Fruit fly (Drosophila melanogaster) whole organism, embryonic: ENCODE results near the gene CG5934.

ENCODE experiments used
- CG10979 ChIP-seq: fragments of 200-800 bp; sonication (Bioruptor generic); optimal IDR thresholded peaks from 2 replicates; lab custom pipeline; 2018; ENCODE audit warnings: missing biosample characterization, mild to moderate bottlenecking, missing genetic modification characterization, moderate library complexity
- CG11723 ChIP-seq: fragments of 200-800 bp; sonication (Bioruptor generic); optimal IDR thresholded peaks from 2 replicates; lab custom pipeline; 2017; ENCODE audit warnings: missing biosample characterization, mild to moderate bottlenecking, missing genetic modification characterization
- CG12659 ChIP-seq: fragments of 200-800 bp; sonication (Bioruptor generic); optimal IDR thresholded peaks from 3 replicates; lab custom pipeline; 2017; ENCODE audit warnings: mild to moderate bottlenecking, missing biosample characterization, missing genetic modification reagents, missing genetic modification characterization
- CG12942 ChIP-seq: fragments of 200-800 bp; sonication (Bioruptor generic); optimal IDR thresholded peaks from 3 replicates; lab custom pipeline; 2016; ENCODE audit warnings: missing biosample characterization, missing genetic modification characterization
- CG1603 ChIP-seq: fragments of 200-800 bp; sonication (Bioruptor generic); optimal IDR thresholded peaks from 2 replicates; lab custom pipeline; 2019; ENCODE audit warnings: missing biosample characterization, mild to moderate bottlenecking, missing genetic modification characterization, moderate library complexity
- CG16813 ChIP-seq: fragments of 200-800 bp; sonication (Bioruptor generic); IDR thresholded peaks from 3 replicates; pipeline ENCODE4 v1.3.6; 2022; ENCODE audit warnings: missing biosample characterization, missing genetic modification characterization; ENCODE audit not compliant: partially characterized antibody
- CG16863 ChIP-seq: fragments of 200-800 bp; sonication (Bioruptor generic); optimal IDR thresholded peaks from 3 replicates; lab custom pipeline; 2016; ENCODE audit warnings: missing biosample characterization, missing genetic modification characterization
- CG17328 ChIP-seq: fragments of 200-800 bp; sonication (Bioruptor generic); IDR thresholded peaks from 2 replicates; pipeline ENCODE4 v1.3.6; 2022; ENCODE audit warnings: missing biosample characterization, missing genetic modification characterization
- CG18619 ChIP-seq: fragments of 200-800 bp; sonication (Bioruptor generic); optimal IDR thresholded peaks from 3 replicates; lab custom pipeline; 2017; ENCODE audit warnings: missing biosample characterization, mild to moderate bottlenecking, missing genetic modification characterization
- CG3726 ChIP-seq: fragments of 200-800 bp; sonication (Bioruptor generic); IDR thresholded peaks from 3 replicates; pipeline ENCODE4, ENCODE4 v1.3.6; 2022; ENCODE audit warnings: missing biosample characterization, missing genetic modification characterization
- CG3995 ChIP-seq: fragments of 200-800 bp; sonication (Bioruptor generic); optimal IDR thresholded peaks from 3 replicates; lab custom pipeline; 2016; ENCODE audit warnings: missing biosample characterization, missing genetic modification characterization
- CG4328 ChIP-seq: fragments of 200-800 bp; sonication (Bioruptor generic); optimal IDR thresholded peaks from 3 replicates; lab custom pipeline; 2017; ENCODE audit warnings: missing biosample characterization, missing genetic modification reagents, missing genetic modification characterization
- CG6254 ChIP-seq: fragments of 200-800 bp; sonication (Bioruptor generic); optimal IDR thresholded peaks from 3 replicates; lab custom pipeline; 2017; ENCODE audit warnings: mild to moderate bottlenecking, missing biosample characterization, missing genetic modification reagents, missing genetic modification characterization
- CG7271 ChIP-seq: fragments of 200-800 bp; sonication (Bioruptor generic); optimal IDR thresholded peaks from 2 replicates; lab custom pipeline; 2018; ENCODE audit warnings: missing biosample characterization, mild to moderate bottlenecking, missing genetic modification characterization, moderate library complexity
- CG7745 ChIP-seq: fragments of 200-800 bp; sonication (Bioruptor generic); optimal IDR thresholded peaks from 2 replicates; lab custom pipeline; 2018; ENCODE audit warnings: missing biosample characterization, mild to moderate bottlenecking, missing genetic modification characterization, moderate library complexity
- CG7987 ChIP-seq: fragments of 200-800 bp; sonication (Bioruptor generic); optimal IDR thresholded peaks from 2 replicates; lab custom pipeline; 2018; ENCODE audit warnings: missing biosample characterization, mild to moderate bottlenecking, missing genetic modification characterization, moderate library complexity
- CG9727 ChIP-seq: fragments of 200-800 bp; sonication (Bioruptor generic); optimal IDR thresholded peaks from 3 replicates; lab custom pipeline; 2017; ENCODE audit warnings: missing biosample characterization, mild to moderate bottlenecking, missing genetic modification characterization
- Dll ChIP-seq: fragments of 200-800 bp; sonication (Bioruptor generic); IDR thresholded peaks from 4 replicates; pipeline ENCODE4 v1.3.6; 2022; ENCODE audit warnings: missing biosample characterization, missing genetic modification characterization; ENCODE audit not compliant: partially characterized antibody
- Doc3 ChIP-seq: fragments of 200-800 bp; sonication (Bioruptor generic); IDR thresholded peaks from 3 replicates; pipeline ENCODE4 v1.3.6; 2022; ENCODE audit warnings: missing biosample characterization, missing genetic modification characterization; ENCODE audit not compliant: partially characterized antibody
- Ets65A ChIP-seq: fragments of 200-800 bp; sonication (Bioruptor generic); peaks from one replicate; lab custom pipeline; 2016; ENCODE audit warnings: missing biosample characterization, missing genetic modification characterization
- Gug ChIP-seq: fragments of 200-800 bp; sonication (Bioruptor generic); IDR thresholded peaks from 4 replicates; pipeline ENCODE4 v1.3.6; 2022; ENCODE audit warnings: missing biosample characterization, missing genetic modification characterization
- Meics ChIP-seq: fragments of 200-800 bp; sonication (Bioruptor generic); optimal IDR thresholded peaks from 2 replicates; lab custom pipeline; 2017; ENCODE audit warnings: missing biosample characterization, mild to moderate bottlenecking, missing genetic modification characterization
- NC2α ChIP-seq: fragments of 200-800 bp; sonication (Bioruptor generic); optimal IDR thresholded peaks from 2 replicates; lab custom pipeline; 2016; ENCODE audit warnings: missing biosample characterization, missing genetic modification characterization
- Neu2 ChIP-seq: fragments of 200-800 bp; sonication (Bioruptor generic); optimal IDR thresholded peaks from 3 replicates; lab custom pipeline; 2016; ENCODE audit warnings: missing biosample characterization, missing genetic modification characterization, borderline replicate concordance
- Rfx ChIP-seq: fragments of 200-800 bp; sonication (Bioruptor generic); IDR thresholded peaks from 2 replicates; pipeline ENCODE4 v1.3.6; 2022; ENCODE audit warnings: missing biosample characterization, missing genetic modification characterization
- Six4 ChIP-seq: fragments of 200-800 bp; sonication (Bioruptor generic); optimal IDR thresholded peaks from 2 replicates; lab custom pipeline; 2016; ENCODE audit warnings: missing biosample characterization, missing genetic modification characterization
- Sox102F ChIP-seq: fragments of 200-800 bp; sonication (Bioruptor generic); optimal IDR thresholded peaks from 2 replicates; lab custom pipeline; 2018; ENCODE audit warnings: missing biosample characterization, mild to moderate bottlenecking, missing genetic modification characterization, moderate library complexity
- Usf ChIP-seq: fragments of 200-800 bp; sonication (Bioruptor generic); optimal IDR thresholded peaks from 2 replicates; lab custom pipeline; 2017; ENCODE audit warnings: missing genotype, missing biosample characterization, missing genetic modification characterization
- ase ChIP-seq: fragments of 200-800 bp; sonication (Bioruptor generic); IDR thresholded peaks from 3 replicates; pipeline ENCODE4 v1.3.6; 2022; ENCODE audit warnings: missing biosample characterization, missing genetic modification characterization
- bbx ChIP-seq: fragments of 200-800 bp; sonication (Bioruptor generic); IDR thresholded peaks from 2 replicates; pipeline ENCODE4 v1.3.6; 2022; ENCODE audit warnings: missing biosample characterization, missing genetic modification characterization; ENCODE audit not compliant: partially characterized antibody
- bsh ChIP-seq, 2 experiments: fragments of 200-800 bp; sonication (Bioruptor generic); optimal IDR thresholded peaks; 2 replicates each; lab custom pipeline; 2017 to 2018; ENCODE audit warnings: mild to moderate bottlenecking in 2 of 2, missing biosample characterization in 2 of 2, missing genetic modification characterization in 2 of 2, moderate library complexity in 1 of 2
- crol ChIP-seq: fragments of 200-800 bp; sonication (Bioruptor generic); IDR thresholded peaks from 2 replicates; pipeline ENCODE4 v1.3.6; 2022; ENCODE audit warnings: missing biosample characterization, missing genetic modification characterization
- dmrt99B ChIP-seq: fragments of 200-800 bp; sonication (Bioruptor generic); optimal IDR thresholded peaks from 2 replicates; lab custom pipeline; 2018; ENCODE audit warnings: missing biosample characterization, mild to moderate bottlenecking, missing genetic modification characterization, moderate library complexity
- fd102C ChIP-seq: fragments of 200-800 bp; sonication (Bioruptor generic); optimal IDR thresholded peaks from 2 replicates; lab custom pipeline; 2018; ENCODE audit warnings: missing biosample characterization, mild to moderate bottlenecking, missing genetic modification characterization, moderate library complexity
- fd64A ChIP-seq: fragments of 200-800 bp; sonication (Bioruptor generic); optimal IDR thresholded peaks from 3 replicates; lab custom pipeline; 2018; ENCODE audit warnings: missing biosample characterization, mild to moderate bottlenecking, missing genetic modification characterization
- ftz-f1 ChIP-seq: fragments of 200-800 bp; sonication (Bioruptor generic); optimal IDR thresholded peaks from 2 replicates; lab custom pipeline; 2016; ENCODE audit warnings: missing biosample characterization, missing genetic modification characterization
- grau ChIP-seq: fragments of 200-800 bp; optimal IDR thresholded peaks from 3 replicates; lab custom pipeline; 2019; ENCODE audit warnings: missing biosample characterization, mild to moderate bottlenecking, missing genetic modification characterization, moderate library complexity
- jing ChIP-seq: fragments of 200-800 bp; sonication (Bioruptor generic); optimal IDR thresholded peaks from 2 replicates; lab custom pipeline; 2018; ENCODE audit warnings: missing biosample characterization, mild to moderate bottlenecking, missing genetic modification characterization
- odd ChIP-seq: fragments of 200-800 bp; sonication (Bioruptor generic); optimal IDR thresholded peaks from 2 replicates; lab custom pipeline; 2017; ENCODE audit warnings: missing biosample characterization, mild to moderate bottlenecking, missing genetic modification characterization
- otp ChIP-seq: fragments of 200-800 bp; sonication (Bioruptor generic); IDR thresholded peaks from 3 replicates; pipeline ENCODE4, ENCODE4 v1.3.6; 2022; ENCODE audit warnings: missing biosample characterization, missing genetic modification characterization
- rib ChIP-seq: fragments of 200-800 bp; sonication (Bioruptor generic); IDR thresholded peaks from 2 replicates; pipeline ENCODE4 v1.3.6; 2022; ENCODE audit warnings: missing biosample characterization, missing genetic modification characterization
- sc ChIP-seq, 3 experiments: fragments of >200 bp in 2 of 3; fragments of 200-800 bp in 1 of 3; sonication (Bioruptor generic) in 1 of 3; optimal IDR thresholded peaks; 2 replicates in 2 of 3; 3 replicates in 1 of 3; lab custom pipeline; 2017; ENCODE audit warnings: mild to moderate bottlenecking in 1 of 3, missing biosample characterization in 1 of 3, missing genetic modification characterization in 1 of 3, missing genetic modification reagents in 1 of 3
- schlank ChIP-seq: fragments of 200-800 bp; sonication (Bioruptor generic); optimal IDR thresholded peaks from 2 replicates; lab custom pipeline; 2018; ENCODE audit warnings: missing biosample characterization, mild to moderate bottlenecking, missing genetic modification characterization
- sd ChIP-seq: fragments of 200-800 bp; sonication (Bioruptor generic); optimal IDR thresholded peaks from 3 replicates; lab custom pipeline; 2018; ENCODE audit warnings: missing biosample characterization, mild to moderate bottlenecking, missing genetic modification characterization, moderate library complexity
- shn ChIP-seq: fragments of 200-800 bp; sonication (Bioruptor generic); optimal IDR thresholded peaks from 3 replicates; lab custom pipeline; 2016; ENCODE audit warnings: missing biosample characterization, missing genetic modification characterization
- tgo ChIP-seq: fragments of 200-800 bp; sonication (Bioruptor generic); IDR thresholded peaks from 3 replicates; pipeline ENCODE4 v1.3.6; 2022; ENCODE audit warnings: missing biosample characterization, missing genetic modification characterization
- tup ChIP-seq: fragments of 200-800 bp; sonication (Bioruptor generic); optimal IDR thresholded peaks from 2 replicates; lab custom pipeline; 2016; ENCODE audit warnings: missing biosample characterization, mild to moderate bottlenecking, missing genetic modification characterization, moderate library complexity
- wor ChIP-seq: fragments of 200-800 bp; sonication (Bioruptor generic); IDR thresholded peaks from 2 replicates; pipeline ENCODE4 v1.3.6; 2022; ENCODE audit warnings: missing biosample characterization, missing genetic modification characterization
- zen ChIP-seq: fragments of 200-800 bp; sonication (Bioruptor generic); optimal IDR thresholded peaks from 3 replicates; lab custom pipeline; 2018; ENCODE audit warnings: missing biosample characterization, mild to moderate bottlenecking, missing genetic modification characterization, moderate library complexity

The CG5934 gene

dm6 chr3R:27282286-27282685 is 8.8 kb downstream of the CG5934 start, which contains the start of gene mrt (continued):
- peak; percentile 73 for TF ChIP-seq CG7987 (GFP tag; lab: Kevin White, UChicago)
- TF ChIP-seq NC2α (GFP tag; lab: Kevin White, UChicago), result no peak
- TF ChIP-seq fd64A (GFP tag; lab: Kevin White, UChicago), result no peak
- TF ChIP-seq Neu2 (GFP tag; lab: Kevin White, UChicago), result no peak
- TF ChIP-seq bbx (GFP tag; lab: Robert Waterston, UW), result no peak
- TF ChIP-seq wor (GFP tag; lab: Robert Waterston, UW), result no peak
- TF ChIP-seq Rfx (GFP tag; lab: Robert Waterston, UW), result peak; percentile 72
- no peak for TF ChIP-seq odd
- TF ChIP-seq Gug (GFP tag; lab: Robert Waterston, UW), result peak; percentile 32; the same call in 1 of the 4 replicates
- peak; percentile 79 for TF ChIP-seq Meics
- TF ChIP-seq Dll (GFP tag; lab: Robert Waterston, UW), result no peak
- TF ChIP-seq CG12659 (GFP tag; lab: Kevin White, UChicago), result peak; percentile 65
- peak; percentile 21 for TF ChIP-seq CG12942 (GFP tag; lab: Kevin White, UChicago)
- no peak for TF ChIP-seq tup (GFP tag; lab: Kevin White, UChicago)
- TF ChIP-seq CG17328, result 0 out of 2 replicates have a peak, but pooled peaks have one; percentile 43
- peak; percentile 41 for TF ChIP-seq Sox102F (GFP tag; lab: Kevin White, UChicago)
- no peak for TF ChIP-seq CG16813 (GFP tag; lab: Robert Waterston, UW)
- no peak for TF ChIP-seq Doc3 (GFP tag; lab: Robert Waterston, UW)
- peak; percentile 52 for TF ChIP-seq CG9727 (GFP tag; lab: Kevin White, UChicago)
- peak; percentile 52; the same call in 1 of the 3 replicates for TF ChIP-seq otp
- TF ChIP-seq CG11723, result peak; percentile 15
- no peak for TF ChIP-seq CG7745
- peak; percentile 94 for TF ChIP-seq Ets65A (GFP tag; lab: Kevin White, UChicago)
- peak; percentile 23 for TF ChIP-seq CG10979
- peak; percentile 38 for TF ChIP-seq CG16863 (GFP tag; lab: Kevin White, UChicago)
- peak; percentile 6 for TF ChIP-seq Usf (GFP tag; lab: Kevin White, UChicago)
- TF ChIP-seq grau (tag; lab: Kevin White, UChicago), result peak; percentile 90
- peak; percentile 42 for TF ChIP-seq CG4328 (GFP tag; lab: Kevin White, UChicago)
- TF ChIP-seq ase, result no peak
- TF ChIP-seq fd102C (GFP tag; lab: Kevin White, UChicago), result no peak
- TF ChIP-seq dmrt99B, result peak; percentile 61
- TF ChIP-seq CG7271 (tag; lab: Kevin White, UChicago), result no peak
- TF ChIP-seq CG3726 (GFP tag; lab: Robert Waterston, UW), result no peak
- peak; percentile 17 for TF ChIP-seq CG3995 (GFP tag; lab: Kevin White, UChicago)
- TF ChIP-seq zen (tag; lab: Kevin White, UChicago), result no peak
- no peak for TF ChIP-seq jing (GFP tag; lab: Kevin White, UChicago)
- no peak for TF ChIP-seq ftz-f1 (GFP tag; lab: Kevin White, UChicago)
- TF ChIP-seq bsh (GFP tag; optimal IDR thresholded peaks at IDR 0.05; lab: Kevin White, UChicago), result peak in 1 of 2 experiments; percentile 35
- peak; percentile 31 for TF ChIP-seq CG1603 (tag; lab: Kevin White, UChicago)
- TF ChIP-seq crol (GFP tag; lab: Robert Waterston, UW), result no peak
- TF ChIP-seq CG18619, result peak; percentile 61
- no peak for TF ChIP-seq sd (tag; lab: Kevin White, UChicago)
- TF ChIP-seq sc (optimal IDR thresholded peaks at IDR 0.05; lab: Kevin White, UChicago), result no peak
- TF ChIP-seq sc (GFP tag; optimal IDR thresholded peaks at IDR 0.05; lab: Kevin White, UChicago), result no peak
- peak; percentile 46 for TF ChIP-seq shn (GFP tag; lab: Kevin White, UChicago)
- TF ChIP-seq CG6254, result no peak
- TF ChIP-seq rib (GFP tag; lab: Robert Waterston, UW), result 0 out of 2 replicates have a peak, but pooled peaks have one; percentile 9
- TF ChIP-seq schlank (tag; lab: Kevin White, UChicago), result peak; percentile 37
- TF ChIP-seq Six4 (GFP tag; lab: Kevin White, UChicago), result peak; percentile 36
- TF ChIP-seq tgo, result peak; percentile 38; the same call in 1 of the 3 replicates
